Fruit fly (Drosophila melanogaster) whole organism, embryonic: ENCODE measurements around the gene T48.

Experiments
- Abd-B ChIP-seq: fragments of 200-800 bp; sonication (Bioruptor generic); optimal IDR thresholded peaks from 2 replicates; lab custom pipeline; 2018; ENCODE audit warnings: missing biosample characterization, mild to moderate bottlenecking, missing genetic modification characterization, moderate library complexity
- Awh ChIP-seq: fragments of 200-800 bp; sonication (Bioruptor generic); IDR thresholded peaks from 2 replicates; pipeline ENCODE4, ENCODE4 v1.3.6; 2022; ENCODE audit warnings: missing biosample characterization, missing genetic modification characterization
- CG10462 ChIP-seq: fragments of 200-800 bp; sonication (Bioruptor generic); optimal IDR thresholded peaks from 2 replicates; lab custom pipeline; 2016; ENCODE audit warnings: missing biosample characterization, missing genetic modification characterization
- CG11456 ChIP-seq: fragments of 200-800 bp; sonication (Bioruptor generic); IDR thresholded peaks from 3 replicates; pipeline ENCODE4 v1.3.6; 2022; ENCODE audit warnings: missing biosample characterization, missing genetic modification characterization
- CG12769 ChIP-seq: fragments of 200-800 bp; sonication (Bioruptor generic); optimal IDR thresholded peaks from 2 replicates; lab custom pipeline; 2019; ENCODE audit warnings: missing biosample characterization, mild to moderate bottlenecking, missing genetic modification characterization, moderate library complexity
- CG13123 ChIP-seq: fragments of 200-800 bp; sonication (Bioruptor generic); optimal IDR thresholded peaks from 2 replicates; lab custom pipeline; 2016; ENCODE audit warnings: missing biosample characterization, missing genetic modification characterization
- CG13296 ChIP-seq: fragments of 200-800 bp; sonication (Bioruptor generic); optimal IDR thresholded peaks from 3 replicates; lab custom pipeline; 2018; ENCODE audit warnings: missing biosample characterization, mild to moderate bottlenecking, missing genetic modification characterization
- CG15514 ChIP-seq: fragments of 200-800 bp; sonication (Bioruptor generic); optimal IDR thresholded peaks from 3 replicates; lab custom pipeline; 2017; ENCODE audit warnings: missing biosample characterization, missing genetic modification characterization, mild to moderate bottlenecking, moderate library complexity, missing genetic modification reagents
- CG1602 ChIP-seq: fragments of 200-800 bp; sonication (Bioruptor generic); optimal IDR thresholded peaks from 3 replicates; lab custom pipeline; 2016; ENCODE audit warnings: missing biosample characterization, missing genetic modification characterization
- CG1647 ChIP-seq: fragments of 200-800 bp; sonication (Bioruptor generic); optimal IDR thresholded peaks from 3 replicates; lab custom pipeline; 2016; ENCODE audit warnings: missing biosample characterization, missing genetic modification characterization
- CG18262 ChIP-seq: fragments of 200-800 bp; optimal IDR thresholded peaks from 3 replicates; lab custom pipeline; 2019; ENCODE audit warnings: missing biosample characterization, mild to moderate bottlenecking, missing genetic modification characterization, moderate library complexity
- CG2678 ChIP-seq: fragments of 200-800 bp; sonication (Bioruptor generic); optimal IDR thresholded peaks from 3 replicates; lab custom pipeline; 2019; ENCODE audit warnings: missing biosample characterization, mild to moderate bottlenecking, missing genetic modification characterization, moderate library complexity
- CG5180 ChIP-seq: fragments of 200-800 bp; sonication (Bioruptor generic); optimal IDR thresholded peaks from 3 replicates; lab custom pipeline; 2017; ENCODE audit warnings: missing biosample characterization, missing genetic modification characterization, mild to moderate bottlenecking, moderate library complexity, missing genetic modification reagents
- CG7372 ChIP-seq: fragments of 200-800 bp; sonication (Bioruptor generic); IDR thresholded peaks from 2 replicates; pipeline ENCODE4 v1.3.6; 2022; ENCODE audit warnings: missing biosample characterization, missing genetic modification characterization
- CG7987 ChIP-seq: fragments of 200-800 bp; sonication (Bioruptor generic); optimal IDR thresholded peaks from 2 replicates; lab custom pipeline; 2018; ENCODE audit warnings: missing biosample characterization, mild to moderate bottlenecking, missing genetic modification characterization, moderate library complexity
- CG8388 ChIP-seq: fragments of 200-800 bp; sonication (Bioruptor generic); optimal IDR thresholded peaks from 2 replicates; lab custom pipeline; 2019; ENCODE audit warnings: missing biosample characterization, mild to moderate bottlenecking, missing genetic modification characterization, moderate library complexity
- CG8478 ChIP-seq: fragments of >200 bp; optimal IDR thresholded peaks from 2 replicates; lab custom pipeline; 2018
- CG9437 ChIP-seq: fragments of 200-800 bp; sonication (Bioruptor generic); optimal IDR thresholded peaks from 2 replicates; lab custom pipeline; 2018; ENCODE audit warnings: missing biosample characterization, mild to moderate bottlenecking, missing genetic modification characterization
- Camta ChIP-seq: fragments of 200-800 bp; sonication (Bioruptor generic); optimal IDR thresholded peaks from 2 replicates; lab custom pipeline; 2016; ENCODE audit warnings: missing biosample characterization, missing genetic modification characterization
- D19A ChIP-seq: fragments of 200-800 bp; optimal IDR thresholded peaks from 3 replicates; lab custom pipeline; 2019; ENCODE audit warnings: missing biosample characterization, mild to moderate bottlenecking, missing genetic modification characterization, moderate library complexity
- E2f2 ChIP-seq: fragments of 200-800 bp; sonication (Bioruptor generic); IDR thresholded peaks from 2 replicates; pipeline ENCODE4 v1.3.6; 2022; ENCODE audit warnings: missing biosample characterization, missing genetic modification characterization
- H2.0 ChIP-seq: fragments of 200-800 bp; sonication (Bioruptor generic); IDR thresholded peaks from 2 replicates; pipeline ENCODE4 v1.3.6; 2022; ENCODE audit warnings: missing biosample characterization, missing genetic modification characterization
- Hand ChIP-seq: fragments of 200-800 bp; sonication (Bioruptor generic); optimal IDR thresholded peaks from 2 replicates; lab custom pipeline; 2017; ENCODE audit warnings: mild to moderate bottlenecking, missing biosample characterization, missing genetic modification reagents, missing genetic modification characterization
- Hr39 ChIP-seq: fragments of >200 bp; optimal IDR thresholded peaks from 2 replicates; lab custom pipeline; 2017
- MESR4 ChIP-seq: fragments of 200-800 bp; sonication (Bioruptor generic); optimal IDR thresholded peaks from 2 replicates; lab custom pipeline; 2018; ENCODE audit warnings: missing biosample characterization, mild to moderate bottlenecking, missing genetic modification characterization, moderate library complexity
- Meics ChIP-seq: fragments of 200-800 bp; sonication (Bioruptor generic); optimal IDR thresholded peaks from 2 replicates; lab custom pipeline; 2017; ENCODE audit warnings: missing biosample characterization, mild to moderate bottlenecking, missing genetic modification characterization
- Pdp1 ChIP-seq, 2 experiments: fragments of 200-800 bp; sonication (Bioruptor generic); optimal IDR thresholded peaks; 3 replicates each; lab custom pipeline; 2016; ENCODE audit warnings: missing biosample characterization in 2 of 2, missing genetic modification characterization in 2 of 2, mild to moderate bottlenecking in 1 of 2, moderate library complexity in 1 of 2
- Ptx1 ChIP-seq: fragments of 200-800 bp; sonication (Bioruptor generic); IDR thresholded peaks from 2 replicates; pipeline ENCODE4 v1.3.6; 2022; ENCODE audit warnings: missing biosample characterization, missing genetic modification characterization
- Sin3A ChIP-seq: fragments of >200 bp; optimal IDR thresholded peaks from 2 replicates; lab custom pipeline; 2018
- Stat92E ChIP-seq, 3 experiments: fragments of >200 bp in 2 of 3; fragments of 200-800 bp in 1 of 3; sonication (Bioruptor generic) in 1 of 3; optimal IDR thresholded peaks; 2 replicates each; lab custom pipeline; 2017 to 2019; ENCODE audit warnings: missing biosample characterization in 3 of 3, missing genetic modification characterization in 3 of 3, mild to moderate bottlenecking in 1 of 3, moderate library complexity in 1 of 3
- abd-A ChIP-seq: fragments of 200-800 bp; sonication (Bioruptor generic); optimal IDR thresholded peaks from 3 replicates; lab custom pipeline; 2019; ENCODE audit warnings: missing biosample characterization, mild to moderate bottlenecking, missing genetic modification characterization, moderate library complexity
- aop ChIP-seq: fragments of 200-800 bp; sonication (Bioruptor generic); IDR thresholded peaks from 2 replicates; pipeline ENCODE4 v1.3.6; 2022; ENCODE audit warnings: missing biosample characterization, missing genetic modification characterization
- bowl ChIP-seq: fragments of 200-800 bp; sonication (Bioruptor generic); IDR thresholded peaks from 2 replicates; pipeline ENCODE4 v1.3.6; 2022; ENCODE audit warnings: missing biosample characterization, missing genetic modification characterization
- cg ChIP-seq: fragments of 200-800 bp; sonication (Bioruptor generic); optimal IDR thresholded peaks from 3 replicates; lab custom pipeline; 2019; ENCODE audit warnings: missing biosample characterization, mild to moderate bottlenecking, missing genetic modification characterization, moderate library complexity
- corto ChIP-seq: fragments of 200-800 bp; sonication (Bioruptor generic); optimal IDR thresholded peaks from 2 replicates; lab custom pipeline; 2016; ENCODE audit warnings: missing biosample characterization, mild to moderate bottlenecking, missing genetic modification characterization, moderate library complexity
- crol ChIP-seq: fragments of 200-800 bp; sonication (Bioruptor generic); IDR thresholded peaks from 2 replicates; pipeline ENCODE4 v1.3.6; 2022; ENCODE audit warnings: missing biosample characterization, missing genetic modification characterization
- dimm ChIP-seq: fragments of 200-800 bp; sonication (Bioruptor generic); IDR thresholded peaks from 2 replicates; pipeline ENCODE4 v1.3.6; 2022; ENCODE audit warnings: missing biosample characterization, missing genetic modification characterization
- disco-r ChIP-seq: fragments of 200-800 bp; sonication (Bioruptor generic); optimal IDR thresholded peaks from 2 replicates; lab custom pipeline; 2016; ENCODE audit warnings: missing biosample characterization, missing genetic modification characterization
- fd3F ChIP-seq: fragments of 200-800 bp; sonication (Bioruptor generic); optimal IDR thresholded peaks from 2 replicates; lab custom pipeline; 2018; ENCODE audit warnings: missing biosample characterization, mild to moderate bottlenecking, missing genetic modification characterization, moderate library complexity
- fru ChIP-seq: fragments of >200 bp; optimal IDR thresholded peaks from 2 replicates; lab custom pipeline; 2017
- gce ChIP-seq: fragments of 200-800 bp; sonication (Bioruptor generic); IDR thresholded peaks from 3 replicates; pipeline ENCODE4 v1.3.6; 2022; ENCODE audit warnings: missing biosample characterization, missing genetic modification characterization
- grn ChIP-seq: fragments of 200-800 bp; sonication (Bioruptor generic); optimal IDR thresholded peaks from 3 replicates; lab custom pipeline; 2017; ENCODE audit warnings: missing biosample characterization, missing genetic modification characterization
- insv ChIP-seq, 2 experiments: fragments of 200-800 bp; sonication (Bioruptor generic); optimal IDR thresholded peaks; 3 replicates each; lab custom pipeline; 2016 to 2018; ENCODE audit warnings: missing biosample characterization in 2 of 2, missing genetic modification characterization in 2 of 2
- nerfin-1 ChIP-seq: fragments of 200-800 bp; sonication (Bioruptor generic); optimal IDR thresholded peaks from 3 replicates; lab custom pipeline; 2019; ENCODE audit warnings: missing biosample characterization, mild to moderate bottlenecking, missing genetic modification characterization, moderate library complexity
- prd ChIP-seq, 3 experiments: fragments of >200 bp in 2 of 3; fragments of 200-800 bp in 1 of 3; sonication (Bioruptor generic) in 1 of 3; optimal IDR thresholded peaks in 2 of 3; IDR thresholded peaks in 1 of 3; 2 replicates in 2 of 3; 3 replicates in 1 of 3; pipeline versions ENCODE4 v1.3.6 to Lab custom; 2017 to 2022; ENCODE audit warnings: missing biosample characterization in 1 of 3, missing genetic modification characterization in 1 of 3
- row ChIP-seq: fragments of 200-800 bp; sonication (Bioruptor generic); IDR thresholded peaks from 3 replicates; pipeline ENCODE4 v1.3.6; 2022; ENCODE audit warnings: missing biosample characterization, missing genetic modification characterization
- sd ChIP-seq: fragments of 200-800 bp; sonication (Bioruptor generic); optimal IDR thresholded peaks from 3 replicates; lab custom pipeline; 2018; ENCODE audit warnings: missing biosample characterization, mild to moderate bottlenecking, missing genetic modification characterization, moderate library complexity
- sens-2 ChIP-seq: fragments of 200-800 bp; sonication (Bioruptor generic); IDR thresholded peaks from 2 replicates; pipeline ENCODE4 v1.3.6; 2022; ENCODE audit warnings: missing biosample characterization, missing genetic modification characterization
- slou ChIP-seq: fragments of 200-800 bp; sonication (Bioruptor generic); optimal IDR thresholded peaks from 3 replicates; lab custom pipeline; 2016; ENCODE audit warnings: missing biosample characterization, missing genetic modification characterization
- slp2 ChIP-seq: fragments of 200-800 bp; sonication (Bioruptor generic); optimal IDR thresholded peaks from 2 replicates; lab custom pipeline; 2016; ENCODE audit warnings: missing biosample characterization, missing genetic modification characterization
- ttk ChIP-seq: fragments of 200-800 bp; sonication (Bioruptor generic); IDR thresholded peaks from 2 replicates; pipeline ENCODE4 v2.1.2; 2022; ENCODE audit warnings: missing biosample characterization, missing genetic modification characterization
- tx ChIP-seq: fragments of 200-800 bp; sonication (Bioruptor generic); optimal IDR thresholded peaks from 2 replicates; lab custom pipeline; 2016; ENCODE audit warnings: missing biosample characterization, missing genetic modification characterization
- unpg ChIP-seq: fragments of 200-800 bp; sonication (Bioruptor generic); optimal IDR thresholded peaks from 3 replicates; lab custom pipeline; 2018; ENCODE audit warnings: missing biosample characterization, mild to moderate bottlenecking, missing genetic modification characterization, moderate library complexity

Gene T48

DNA sequence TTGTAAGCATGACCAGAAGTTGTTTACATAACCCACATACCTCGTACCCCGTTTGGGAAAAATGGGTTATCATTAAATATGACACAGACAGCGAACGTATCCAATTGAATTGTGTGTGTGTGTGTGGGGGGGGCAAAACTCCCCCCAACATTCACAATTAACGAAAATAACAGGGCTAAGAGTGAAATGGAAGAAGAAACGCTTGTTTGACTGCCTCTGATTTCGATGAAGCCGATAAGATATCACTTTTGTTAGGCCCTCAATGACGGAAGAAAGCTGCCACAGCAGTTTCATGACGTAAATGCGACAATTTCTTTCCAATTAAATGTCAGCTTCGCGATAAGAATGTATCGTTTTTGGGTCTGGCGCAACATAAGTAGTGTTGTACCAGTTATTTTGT is 52.4 kb downstream of the T48 start (continued):
- TF ChIP-seq Stat92E (GFP tag; optimal IDR thresholded peaks at IDR 0.05; lab: Kevin White, UChicago) (peak in 1 of 3 experiments; percentile 27), insv (GFP tag; optimal IDR thresholded peaks at IDR 0.05; lab: Kevin White, UChicago) (no peak), ttk (GFP tag; lab: Robert Waterston, UW) (no peak), CG18262 (tag; lab: Kevin White, UChicago) (no peak), CG11456 (GFP tag; lab: Robert Waterston, UW) (no peak), Hand (GFP tag; lab: Kevin White, UChicago) (no peak), CG1647 (GFP tag; lab: Kevin White, UChicago) (no peak), sd (tag; lab: Kevin White, UChicago) (peak; percentile 45), cg (GFP tag; lab: Kevin White, UChicago) (peak; percentile 44), H2.0 (GFP tag; lab: Robert Waterston, UW) (no peak), Camta (GFP tag; lab: Kevin White, UChicago) (no peak), Awh (GFP tag; lab: Robert Waterston, UW) (peak; percentile 65), prd (optimal IDR thresholded peaks at IDR 0.05; lab: Kevin White, UChicago) (no peak), prd (GFP tag; IDR thresholded peaks at IDR 0.05; lab: Robert Waterston, UW) (no peak), unpg (no peak), sens-2 (GFP tag; lab: Robert Waterston, UW) (peak; percentile 71), tx (no peak), gce (GFP tag; lab: Robert Waterston, UW) (no peak), Pdp1 (GFP tag; optimal IDR thresholded peaks at IDR 0.05; lab: Kevin White, UChicago) (peak in 1 of 2 experiments; percentile 42), slp2 (no peak), CG12769 (peak; percentile 32), E2f2 (no peak), Sin3A (lab: Kevin White, UChicago) (no peak), D19A (tag; lab: Kevin White, UChicago) (no peak), Hr39 (lab: Kevin White, UChicago) (no peak), fru (lab: Kevin White, UChicago) (no peak), CG7372 (GFP tag; lab: Robert Waterston, UW) (no peak), MESR4 (no peak), grn (peak; percentile 92)

- TF ChIP-seq abd-A (tag; lab: Kevin White, UChicago), result peak; percentile 84
- peak; percentile 26 for TF ChIP-seq Meics (GFP tag; lab: Kevin White, UChicago)
- no peak for TF ChIP-seq CG15514
- no peak for TF ChIP-seq dimm (GFP tag; lab: Robert Waterston, UW)
- TF ChIP-seq Abd-B (GFP tag; lab: Kevin White, UChicago), result peak; percentile 48
- no peak for TF ChIP-seq Camta (GFP tag; lab: Kevin White, UChicago)
- no peak for TF ChIP-seq CG10462
- peak; percentile 12 for TF ChIP-seq CG13296 (GFP tag; lab: Kevin White, UChicago)
- no peak for TF ChIP-seq CG1602 (GFP tag; lab: Kevin White, UChicago)
- no peak for TF ChIP-seq aop (GFP tag; lab: Robert Waterston, UW)
- no peak for TF ChIP-seq bowl (GFP tag; lab: Robert Waterston, UW)
- no peak for TF ChIP-seq row (GFP tag; lab: Robert Waterston, UW)
- no peak for TF ChIP-seq slou (GFP tag; lab: Kevin White, UChicago)
- TF ChIP-seq fd3F (GFP tag; lab: Kevin White, UChicago), result no peak
- peak; percentile 72 for TF ChIP-seq crol
- no peak for TF ChIP-seq cg (GFP tag; lab: Kevin White, UChicago)
- TF ChIP-seq disco-r, result no peak
- TF ChIP-seq CG9437 (GFP tag; lab: Kevin White, UChicago), result no peak
- no peak for TF ChIP-seq CG8388 (GFP tag; lab: Kevin White, UChicago)
- no peak for TF ChIP-seq nerfin-1 (tag; lab: Kevin White, UChicago)
- TF ChIP-seq CG5180 (GFP tag; lab: Kevin White, UChicago), result no peak
- peak; percentile 25 for TF ChIP-seq CG7987
- TF ChIP-seq CG2678 (tag; lab: Kevin White, UChicago), result peak; percentile 37
- TF ChIP-seq Ptx1, result no peak
- no peak for TF ChIP-seq CG13123 (GFP tag; lab: Kevin White, UChicago)
- TF ChIP-seq corto (GFP tag; lab: Kevin White, UChicago), result no peak
- no peak for TF ChIP-seq CG8478 (lab: Kevin White, UChicago)
Measured at dm6 chr3R:26934523-26934922, 53.0 kb downstream of the T48 start.
